Fruit fly (Drosophila melanogaster) whole organism, embryonic: ENCODE data around the gene CG12766.

Experiments used
- Atf6 ChIP-seq: fragments of 200-800 bp; sonication (Bioruptor generic); IDR thresholded peaks from 2 replicates; pipeline ENCODE4 v1.3.6; 2022; ENCODE audit warnings: missing biosample characterization, missing genetic modification characterization
- CG11247 ChIP-seq: fragments of 200-800 bp; sonication (Bioruptor generic); IDR thresholded peaks from 2 replicates; pipeline ENCODE4 v1.3.6; 2022; ENCODE audit warnings: missing biosample characterization, missing genetic modification characterization
- CG11696 ChIP-seq: fragments of 200-800 bp; sonication (Bioruptor generic); IDR thresholded peaks from 2 replicates; pipeline ENCODE4 v1.3.6; 2022; ENCODE audit warnings: missing biosample characterization, missing genetic modification characterization
- CG15479 ChIP-seq: fragments of 200-800 bp; sonication (Bioruptor generic); optimal IDR thresholded peaks from 3 replicates; lab custom pipeline; 2019; ENCODE audit warnings: missing biosample characterization, mild to moderate bottlenecking, missing genetic modification characterization, moderate library complexity
- CG1647 ChIP-seq: fragments of 200-800 bp; sonication (Bioruptor generic); optimal IDR thresholded peaks from 3 replicates; lab custom pipeline; 2016; ENCODE audit warnings: missing biosample characterization, missing genetic modification characterization
- CG16779 ChIP-seq: fragments of 200-800 bp; sonication (Bioruptor generic); IDR thresholded peaks from 2 replicates; pipeline ENCODE4 v1.3.6; 2022; ENCODE audit warnings: missing biosample characterization, missing genetic modification characterization
- CG16815 ChIP-seq: fragments of 200-800 bp; sonication (Bioruptor generic); optimal IDR thresholded peaks from 3 replicates; lab custom pipeline; 2017; ENCODE audit warnings: missing biosample characterization, mild to moderate bottlenecking, missing genetic modification characterization
- CG17186 ChIP-seq: fragments of 200-800 bp; sonication (Bioruptor generic); optimal IDR thresholded peaks from 3 replicates; lab custom pipeline; 2017; ENCODE audit warnings: missing biosample characterization, missing genetic modification reagents, missing genetic modification characterization
- CG17802 ChIP-seq: fragments of 200-800 bp; sonication (Bioruptor generic); optimal IDR thresholded peaks from 2 replicates; lab custom pipeline; 2018; ENCODE audit warnings: missing biosample characterization, mild to moderate bottlenecking, missing genetic modification characterization, moderate library complexity
- CG18764 ChIP-seq: fragments of 200-800 bp; sonication (Bioruptor generic); optimal IDR thresholded peaks from 3 replicates; lab custom pipeline; 2016; ENCODE audit warnings: missing biosample characterization, missing genetic modification characterization
- CG3281 ChIP-seq: fragments of 200-800 bp; sonication (Bioruptor generic); optimal IDR thresholded peaks from 3 replicates; lab custom pipeline; 2017; ENCODE audit warnings: missing biosample characterization, mild to moderate bottlenecking, missing genetic modification characterization
- CG34224 ChIP-seq: fragments of 200-800 bp; sonication (Bioruptor generic); IDR thresholded peaks from 3 replicates; pipeline ENCODE4 v1.3.6; 2022; ENCODE audit warnings: missing biosample characterization, missing genetic modification characterization; ENCODE audit not compliant: partially characterized antibody
- CG3995 ChIP-seq: fragments of 200-800 bp; sonication (Bioruptor generic); optimal IDR thresholded peaks from 3 replicates; lab custom pipeline; 2016; ENCODE audit warnings: missing biosample characterization, missing genetic modification characterization
- CG6791 ChIP-seq: fragments of 200-800 bp; sonication (Bioruptor generic); IDR thresholded peaks from 3 replicates; pipeline ENCODE4 v1.3.6; 2022; ENCODE audit warnings: missing biosample characterization, missing genetic modification characterization; ENCODE audit not compliant: partially characterized antibody
- CG7357 ChIP-seq: fragments of 200-800 bp; sonication (Bioruptor generic); IDR thresholded peaks from 3 replicates; pipeline ENCODE4 v1.3.6; 2022; ENCODE audit warnings: missing biosample characterization, missing genetic modification characterization
- CG7839 ChIP-seq: fragments of 200-800 bp; sonication (Bioruptor generic); optimal IDR thresholded peaks from 3 replicates; lab custom pipeline; 2018; ENCODE audit warnings: missing biosample characterization, mild to moderate bottlenecking, missing genetic modification characterization, moderate library complexity
- CG8765 ChIP-seq: fragments of 200-800 bp; sonication (Bioruptor generic); IDR thresholded peaks from 2 replicates; pipeline ENCODE4 v1.3.6; 2022; ENCODE audit warnings: missing biosample characterization, missing genetic modification characterization
- CG8924 ChIP-seq: fragments of 200-800 bp; optimal IDR thresholded peaks from 3 replicates; lab custom pipeline; 2019; ENCODE audit warnings: missing biosample characterization, mild to moderate bottlenecking, missing genetic modification characterization, moderate library complexity
- CHES-1-like ChIP-seq: fragments of 200-800 bp; sonication (Bioruptor generic); optimal IDR thresholded peaks from 2 replicates; lab custom pipeline; 2016; ENCODE audit warnings: missing biosample characterization, missing genetic modification characterization
- CTCF ChIP-seq: fragments of 200-800 bp; sonication (Bioruptor generic); optimal IDR thresholded peaks from 2 replicates; lab custom pipeline; 2017; ENCODE audit warnings: missing biosample characterization, mild to moderate bottlenecking, missing genetic modification characterization, moderate library complexity
- Doc2 ChIP-seq: fragments of 200-800 bp; sonication (Bioruptor generic); IDR thresholded peaks from 2 replicates; pipeline ENCODE4 v1.3.6; 2022; ENCODE audit warnings: missing biosample characterization, missing genetic modification characterization
- E2f1 ChIP-seq: fragments of 200-800 bp; sonication (Bioruptor generic); IDR thresholded peaks from 2 replicates; pipeline ENCODE4 v1.3.6; 2022; ENCODE audit warnings: missing biosample characterization, missing genetic modification characterization
- Fer3 ChIP-seq: fragments of 200-800 bp; sonication (Bioruptor generic); optimal IDR thresholded peaks from 2 replicates; lab custom pipeline; 2018; ENCODE audit warnings: missing biosample characterization, mild to moderate bottlenecking, missing genetic modification characterization, moderate library complexity
- Gsc ChIP-seq: fragments of 200-800 bp; sonication (Bioruptor generic); IDR thresholded peaks from 2 replicates; pipeline ENCODE4 v1.3.6; 2022; ENCODE audit warnings: missing biosample characterization, missing genetic modification characterization
- HHEX ChIP-seq: fragments of 200-800 bp; sonication (Bioruptor generic); optimal IDR thresholded peaks from 3 replicates; lab custom pipeline; 2017; ENCODE audit warnings: missing biosample characterization, mild to moderate bottlenecking, missing genetic modification characterization, missing genetic modification reagents
- HLH4C ChIP-seq: fragments of 200-800 bp; sonication (Bioruptor generic); IDR thresholded peaks from 3 replicates; pipeline ENCODE4 v1.3.6; 2022; ENCODE audit warnings: missing biosample characterization, missing genetic modification characterization; ENCODE audit not compliant: partially characterized antibody
- HLHmδ ChIP-seq: fragments of 200-800 bp; sonication (Bioruptor generic); optimal IDR thresholded peaks from 2 replicates; lab custom pipeline; 2018; ENCODE audit warnings: missing biosample characterization, mild to moderate bottlenecking, missing genetic modification characterization, moderate library complexity
- Hsf ChIP-seq: fragments of 200-800 bp; sonication (Bioruptor generic); optimal IDR thresholded peaks from 3 replicates; lab custom pipeline; 2016; ENCODE audit warnings: missing biosample characterization, missing genetic modification characterization
- Oli ChIP-seq: fragments of 200-800 bp; sonication (Bioruptor generic); optimal IDR thresholded peaks from 2 replicates; lab custom pipeline; 2018; ENCODE audit warnings: missing biosample characterization, mild to moderate bottlenecking, missing genetic modification characterization, moderate library complexity
- Scr ChIP-seq: fragments of 200-800 bp; sonication (Bioruptor generic); IDR thresholded peaks from 2 replicates; pipeline ENCODE4 v1.3.6; 2022; ENCODE audit warnings: missing biosample characterization, missing genetic modification characterization; ENCODE audit not compliant: partially characterized antibody
- amos ChIP-seq: fragments of 200-800 bp; sonication (Bioruptor generic); IDR thresholded peaks from 2 replicates; pipeline ENCODE4 v1.3.6; 2022; ENCODE audit warnings: missing biosample characterization, missing genetic modification characterization; ENCODE audit not compliant: partially characterized antibody
- ara ChIP-seq: fragments of 200-800 bp; sonication (Bioruptor generic); IDR thresholded peaks from 2 replicates; pipeline ENCODE4 v1.3.6; 2022; ENCODE audit warnings: missing biosample characterization, missing genetic modification characterization
- ato ChIP-seq: fragments of 200-800 bp; sonication (Bioruptor generic); IDR thresholded peaks from 2 replicates; pipeline ENCODE4 v1.3.6; 2022; ENCODE audit warnings: missing biosample characterization, missing genetic modification characterization; ENCODE audit not compliant: partially characterized antibody
- chif ChIP-seq, 2 experiments: fragments of 200-800 bp; sonication (Bioruptor generic); optimal IDR thresholded peaks; 3 replicates each; lab custom pipeline; 2016; ENCODE audit warnings: missing biosample characterization in 2 of 2, missing genetic modification characterization in 2 of 2
- dmrt99B ChIP-seq: fragments of 200-800 bp; sonication (Bioruptor generic); optimal IDR thresholded peaks from 2 replicates; lab custom pipeline; 2018; ENCODE audit warnings: missing biosample characterization, mild to moderate bottlenecking, missing genetic modification characterization, moderate library complexity
- en ChIP-seq: fragments of 200-800 bp; sonication (Bioruptor generic); optimal IDR thresholded peaks from 2 replicates; lab custom pipeline; 2016; ENCODE audit warnings: missing biosample characterization, missing genetic modification characterization
- ewg ChIP-seq: fragments of 200-800 bp; sonication (Bioruptor generic); optimal IDR thresholded peaks from 3 replicates; lab custom pipeline; 2017; ENCODE audit warnings: mild to moderate bottlenecking, missing biosample characterization, missing genetic modification reagents, missing genetic modification characterization
- gce ChIP-seq: fragments of 200-800 bp; sonication (Bioruptor generic); IDR thresholded peaks from 3 replicates; pipeline ENCODE4 v1.3.6; 2022; ENCODE audit warnings: missing biosample characterization, missing genetic modification characterization
- hbn ChIP-seq: fragments of 200-800 bp; sonication (Bioruptor generic); IDR thresholded peaks from 2 replicates; pipeline ENCODE4 v1.3.6; 2022; ENCODE audit warnings: missing biosample characterization, missing genetic modification characterization; ENCODE audit not compliant: partially characterized antibody
- kay ChIP-seq: fragments of 200-800 bp; sonication (Bioruptor generic); optimal IDR thresholded peaks from 2 replicates; lab custom pipeline; 2016; ENCODE audit warnings: missing biosample characterization, missing genetic modification characterization
- klu ChIP-seq: fragments of 200-800 bp; sonication (Bioruptor generic); IDR thresholded peaks from 2 replicates; pipeline ENCODE4 v1.3.6; 2022; ENCODE audit warnings: missing biosample characterization, missing genetic modification characterization
- lab ChIP-seq: fragments of 200-800 bp; sonication (Bioruptor generic); optimal IDR thresholded peaks from 3 replicates; lab custom pipeline; 2017; ENCODE audit warnings: missing biosample characterization, missing genetic modification characterization, mild to moderate bottlenecking, moderate library complexity, missing genetic modification reagents
- lbe ChIP-seq: fragments of 200-800 bp; sonication (Bioruptor generic); optimal IDR thresholded peaks from 2 replicates; lab custom pipeline; 2016; ENCODE audit warnings: missing biosample characterization, mild to moderate bottlenecking, missing genetic modification characterization
- nau ChIP-seq: fragments of 200-800 bp; sonication (Bioruptor generic); optimal IDR thresholded peaks from 3 replicates; lab custom pipeline; 2017; ENCODE audit warnings: missing biosample characterization, mild to moderate bottlenecking, missing genetic modification characterization, missing genetic modification reagents
- pb ChIP-seq: fragments of 200-800 bp; sonication (Bioruptor generic); optimal IDR thresholded peaks from 3 replicates; lab custom pipeline; 2016; ENCODE audit warnings: missing biosample characterization, missing genetic modification characterization
- sob ChIP-seq: fragments of 200-800 bp; sonication (Bioruptor generic); IDR thresholded peaks from 2 replicates; pipeline ENCODE4 v1.3.6; 2022; ENCODE audit warnings: missing biosample characterization, missing genetic modification characterization
- tup ChIP-seq: fragments of 200-800 bp; sonication (Bioruptor generic); optimal IDR thresholded peaks from 2 replicates; lab custom pipeline; 2016; ENCODE audit warnings: missing biosample characterization, mild to moderate bottlenecking, missing genetic modification characterization, moderate library complexity
- wek ChIP-seq: fragments of 200-800 bp; sonication (Bioruptor generic); optimal IDR thresholded peaks from 3 replicates; lab custom pipeline; 2018; ENCODE audit warnings: missing biosample characterization, mild to moderate bottlenecking, missing genetic modification characterization, moderate library complexity
- zen2 ChIP-seq: fragments of 200-800 bp; sonication (Bioruptor generic); IDR thresholded peaks from 3 replicates; pipeline ENCODE4 v1.3.6; 2022; ENCODE audit warnings: missing biosample characterization, missing genetic modification characterization; ENCODE audit not compliant: partially characterized antibody

CG12766 gene

dm6 chr3L:3928205-3928942 lies 11.6 kb downstream of the CG12766 start (continued):
- TF ChIP-seq HHEX (GFP tag; lab: Kevin White, UChicago) (peak; percentile 87), CG3281 (peak; percentile 91), Scr (GFP tag; lab: Robert Waterston, UW) (no peak), CG6791 (GFP tag; lab: Robert Waterston, UW) (no peak), CG15479 (GFP tag; lab: Kevin White, UChicago) (peak; percentile 22), CG11696 (GFP tag; lab: Robert Waterston, UW) (peak; percentile 55), CHES-1-like (GFP tag; lab: Kevin White, UChicago) (peak; percentile 90), kay (peak; percentile 36), CG7357 (GFP tag; lab: Robert Waterston, UW) (peak; percentile 66), lab (GFP tag; lab: Kevin White, UChicago) (peak; percentile 95), gce (GFP tag; lab: Robert Waterston, UW) (peak; percentile 47; the same call in 1 of the 3 replicates), amos (no peak), CG8924 (tag; lab: Kevin White, UChicago) (peak; percentile 88), hbn (GFP tag; lab: Robert Waterston, UW) (no peak), Hsf (GFP tag; lab: Kevin White, UChicago) (peak; percentile 88), chif (GFP tag; optimal IDR thresholded peaks at IDR 0.05; lab: Kevin White, UChicago) (peak; percentile 79 to 82), Fer3 (tag; lab: Kevin White, UChicago) (peak; percentile 92), CG1647 (GFP tag; lab: Kevin White, UChicago) (peak; percentile 82), tup (peak; percentile 73), CG11247 (GFP tag; lab: Robert Waterston, UW) (peak; percentile 83), klu (GFP tag; lab: Robert Waterston, UW) (peak; percentile 79), sob (GFP tag; lab: Robert Waterston, UW) (peak; percentile 93), nau (GFP tag; lab: Kevin White, UChicago) (peak; percentile 77), ato (GFP tag; lab: Robert Waterston, UW) (no peak), wek (GFP tag; lab: Kevin White, UChicago) (peak; percentile 56), CG7839 (tag; lab: Kevin White, UChicago) (peak; percentile 91), CG16779 (GFP tag; lab: Robert Waterston, UW) (peak; percentile 80), CG17802 (tag; lab: Kevin White, UChicago) (peak; percentile 25), CG34224 (GFP tag; lab: Robert Waterston, UW) (no peak), CTCF (GFP tag; lab: Kevin White, UChicago) (no peak), Gsc (GFP tag; lab: Robert Waterston, UW) (peak; percentile 47; the same call in 1 of the 2 replicates), HLH4C (GFP tag; lab: Robert Waterston, UW) (no peak), CG8765 (GFP tag; lab: Robert Waterston, UW) (peak; percentile 51; the same call in 1 of the 2 replicates), Oli (tag; lab: Kevin White, UChicago) (peak; percentile 87), lbe (peak; percentile 87), CG16815 (peak; percentile 74), HLHmδ (GFP tag; lab: Kevin White, UChicago) (no peak), E2f1 (GFP tag; lab: Robert Waterston, UW) (peak; percentile 75), CG3995 (GFP tag; lab: Kevin White, UChicago) (peak; percentile 67), ewg (peak; percentile 62), pb (GFP tag; lab: Kevin White, UChicago) (peak; percentile 41), CG18764 (GFP tag; lab: Kevin White, UChicago) (peak; percentile 43), dmrt99B (tag; lab: Kevin White, UChicago) (peak; percentile 85), CG17186 (GFP tag; lab: Kevin White, UChicago) (no peak), zen2 (GFP tag; lab: Robert Waterston, UW) (no peak), Doc2 (GFP tag; lab: Robert Waterston, UW) (peak; percentile 50; the same call in 1 of the 2 replicates), Atf6 (GFP tag; lab: Robert Waterston, UW) (peak; percentile 96), en (peak; percentile 41), ara (GFP tag; lab: Robert Waterston, UW) (peak; percentile 62; the same call in 1 of the 2 replicates)
